Fruit fly (Drosophila melanogaster) whole organism, embryonic: ENCODE measurements around the gene odd.
A peak's percentile ranks its signal among the peaks of the same experiment; 100 is the strongest.

Experiments used
- B-H2 ChIP-seq: fragments of 200-800 bp; sonication (Bioruptor generic); optimal IDR thresholded peaks from 2 replicates; lab custom pipeline; 2018; ENCODE audit warnings: missing biosample characterization, mild to moderate bottlenecking, missing genetic modification characterization
- Bdp1 ChIP-seq: fragments of 200-800 bp; sonication (Bioruptor generic); optimal IDR thresholded peaks from 3 replicates; lab custom pipeline; 2016; ENCODE audit warnings: missing biosample characterization, missing genetic modification characterization
- Blimp-1 ChIP-seq: fragments of 200-800 bp; sonication (Bioruptor generic); optimal IDR thresholded peaks from 3 replicates; lab custom pipeline; 2018; ENCODE audit warnings: missing biosample characterization, missing genetic modification characterization, mild to moderate bottlenecking, moderate library complexity, missing genetic modification reagents
- CG1024 ChIP-seq: fragments of 200-800 bp; sonication (Bioruptor generic); IDR thresholded peaks from 2 replicates; pipeline ENCODE4 v1.3.6; 2022; ENCODE audit warnings: missing biosample characterization, missing genetic modification characterization
- CG11093 ChIP-seq: fragments of 200-800 bp; sonication (Bioruptor generic); IDR thresholded peaks from 3 replicates; pipeline ENCODE4 v1.3.6; 2022; ENCODE audit warnings: missing biosample characterization, missing genetic modification characterization
- CG11247 ChIP-seq: fragments of 200-800 bp; sonication (Bioruptor generic); IDR thresholded peaks from 2 replicates; pipeline ENCODE4 v1.3.6; 2022; ENCODE audit warnings: missing biosample characterization, missing genetic modification characterization
- CG12391 ChIP-seq: fragments of 200-800 bp; sonication (Bioruptor generic); optimal IDR thresholded peaks from 3 replicates; lab custom pipeline; 2018; ENCODE audit warnings: missing biosample characterization, mild to moderate bottlenecking, missing genetic modification characterization, moderate library complexity
- CG14014 ChIP-seq: fragments of 200-800 bp; sonication (Bioruptor generic); IDR thresholded peaks from 2 replicates; pipeline ENCODE4 v1.3.6; 2022; ENCODE audit warnings: missing biosample characterization, missing genetic modification characterization
- CG14710 ChIP-seq: fragments of 200-800 bp; sonication (Bioruptor generic); optimal IDR thresholded peaks from 3 replicates; lab custom pipeline; 2019; ENCODE audit warnings: missing biosample characterization, mild to moderate bottlenecking, missing genetic modification characterization, moderate library complexity
- CG16815 ChIP-seq: fragments of 200-800 bp; sonication (Bioruptor generic); optimal IDR thresholded peaks from 3 replicates; lab custom pipeline; 2017; ENCODE audit warnings: missing biosample characterization, mild to moderate bottlenecking, missing genetic modification characterization
- CG17186 ChIP-seq: fragments of 200-800 bp; sonication (Bioruptor generic); optimal IDR thresholded peaks from 3 replicates; lab custom pipeline; 2017; ENCODE audit warnings: missing biosample characterization, missing genetic modification reagents, missing genetic modification characterization
- CG17328 ChIP-seq: fragments of 200-800 bp; sonication (Bioruptor generic); IDR thresholded peaks from 2 replicates; pipeline ENCODE4 v1.3.6; 2022; ENCODE audit warnings: missing biosample characterization, missing genetic modification characterization
- CG17829 ChIP-seq: fragments of 200-800 bp; optimal IDR thresholded peaks from 2 replicates; lab custom pipeline; 2019; ENCODE audit warnings: missing biosample characterization, mild to moderate bottlenecking, missing genetic modification characterization, moderate library complexity
- CG18619 ChIP-seq: fragments of 200-800 bp; sonication (Bioruptor generic); optimal IDR thresholded peaks from 3 replicates; lab custom pipeline; 2017; ENCODE audit warnings: missing biosample characterization, mild to moderate bottlenecking, missing genetic modification characterization
- CG2712 ChIP-seq: fragments of 200-800 bp; optimal IDR thresholded peaks from 3 replicates; lab custom pipeline; 2019; ENCODE audit warnings: missing biosample characterization, mild to moderate bottlenecking, missing genetic modification characterization, moderate library complexity
- CG31388 ChIP-seq: fragments of 200-800 bp; sonication (Bioruptor generic); optimal IDR thresholded peaks from 2 replicates; lab custom pipeline; 2016; ENCODE audit warnings: missing biosample characterization, missing genetic modification characterization
- CG31441 ChIP-seq: fragments of 200-800 bp; sonication (Bioruptor generic); IDR thresholded peaks from 2 replicates; pipeline ENCODE4 v1.3.6; 2022; ENCODE audit warnings: missing biosample characterization, missing genetic modification characterization
- CG33213 ChIP-seq: fragments of 200-800 bp; sonication (Bioruptor generic); optimal IDR thresholded peaks from 3 replicates; lab custom pipeline; 2016; ENCODE audit warnings: missing biosample characterization, missing genetic modification characterization
- CG34422 ChIP-seq: fragments of 200-800 bp; sonication (Bioruptor generic); IDR thresholded peaks from 3 replicates; pipeline ENCODE4 v1.3.6; 2022; ENCODE audit warnings: missing biosample characterization, missing genetic modification characterization
- CG4707 ChIP-seq: fragments of 200-800 bp; sonication (Bioruptor generic); optimal IDR thresholded peaks from 2 replicates; lab custom pipeline; 2018; ENCODE audit warnings: missing biosample characterization, mild to moderate bottlenecking, missing genetic modification characterization, moderate library complexity
- CG6654 ChIP-seq: fragments of 200-800 bp; sonication (Bioruptor generic); optimal IDR thresholded peaks from 2 replicates; lab custom pipeline; 2017; ENCODE audit warnings: missing biosample characterization, mild to moderate bottlenecking, missing genetic modification characterization
- CG6813 ChIP-seq: fragments of 200-800 bp; sonication (Bioruptor generic); optimal IDR thresholded peaks from 2 replicates; lab custom pipeline; 2017; ENCODE audit warnings: missing biosample characterization, missing genetic modification characterization, mild to moderate bottlenecking, moderate library complexity, missing genetic modification reagents
- CG7271 ChIP-seq: fragments of 200-800 bp; sonication (Bioruptor generic); optimal IDR thresholded peaks from 2 replicates; lab custom pipeline; 2018; ENCODE audit warnings: missing biosample characterization, mild to moderate bottlenecking, missing genetic modification characterization, moderate library complexity
- CG9727 ChIP-seq: fragments of 200-800 bp; sonication (Bioruptor generic); optimal IDR thresholded peaks from 3 replicates; lab custom pipeline; 2017; ENCODE audit warnings: missing biosample characterization, mild to moderate bottlenecking, missing genetic modification characterization
- Camta ChIP-seq: fragments of 200-800 bp; sonication (Bioruptor generic); optimal IDR thresholded peaks from 2 replicates; lab custom pipeline; 2016; ENCODE audit warnings: missing biosample characterization, missing genetic modification characterization
- CkIIα-i1 ChIP-seq: fragments of 200-800 bp; sonication (Bioruptor generic); IDR thresholded peaks from 2 replicates; pipeline ENCODE4 v1.3.6; 2022; ENCODE audit warnings: missing biosample characterization, missing genetic modification characterization
- Deaf1 ChIP-seq: fragments of 200-800 bp; optimal IDR thresholded peaks from 3 replicates; lab custom pipeline; 2019; ENCODE audit warnings: missing biosample characterization, mild to moderate bottlenecking, missing genetic modification characterization, moderate library complexity
- Drgx ChIP-seq: fragments of 200-800 bp; sonication (Bioruptor generic); IDR thresholded peaks from 2 replicates; pipeline ENCODE4 v1.3.6; 2022; ENCODE audit warnings: missing biosample characterization, missing genetic modification characterization
- Ets65A ChIP-seq: fragments of 200-800 bp; sonication (Bioruptor generic); peaks from one replicate; lab custom pipeline; 2016; ENCODE audit warnings: missing biosample characterization, missing genetic modification characterization
- GATAe ChIP-seq: fragments of 200-800 bp; sonication (Bioruptor generic); conservative IDR thresholded peaks from 2 replicates; pipeline ENCODE4 v1.3.6; 2022; ENCODE audit warnings: missing biosample characterization, missing genetic modification characterization
- Lim3 ChIP-seq: fragments of 200-800 bp; sonication (Bioruptor generic); IDR thresholded peaks from 2 replicates; pipeline ENCODE4 v1.3.6; 2022; ENCODE audit warnings: missing biosample characterization, missing genetic modification characterization
- Med ChIP-seq: fragments of 200-800 bp; sonication (Bioruptor generic); peaks from one replicate; lab custom pipeline; 2016; ENCODE audit warnings: missing biosample characterization, missing genetic modification characterization, mild to moderate bottlenecking, inconsistent platforms, moderate library complexity
- Sry-β ChIP-seq: fragments of 200-800 bp; sonication (Bioruptor generic); optimal IDR thresholded peaks from 2 replicates; lab custom pipeline; 2018; ENCODE audit warnings: missing biosample characterization, mild to moderate bottlenecking, missing genetic modification characterization, moderate library complexity
- Stat92E ChIP-seq, 3 experiments: fragments of >200 bp in 2 of 3; fragments of 200-800 bp in 1 of 3; sonication (Bioruptor generic) in 1 of 3; optimal IDR thresholded peaks; 2 replicates each; lab custom pipeline; 2017 to 2019; ENCODE audit warnings: missing biosample characterization in 3 of 3, missing genetic modification characterization in 3 of 3, mild to moderate bottlenecking in 1 of 3, moderate library complexity in 1 of 3
- ara ChIP-seq: fragments of 200-800 bp; sonication (Bioruptor generic); IDR thresholded peaks from 2 replicates; pipeline ENCODE4 v1.3.6; 2022; ENCODE audit warnings: missing biosample characterization, missing genetic modification characterization
- ase ChIP-seq: fragments of 200-800 bp; sonication (Bioruptor generic); IDR thresholded peaks from 3 replicates; pipeline ENCODE4 v1.3.6; 2022; ENCODE audit warnings: missing biosample characterization, missing genetic modification characterization
- btn ChIP-seq: fragments of 200-800 bp; sonication (Bioruptor generic); optimal IDR thresholded peaks from 2 replicates; lab custom pipeline; 2016; ENCODE audit warnings: missing biosample characterization, missing genetic modification characterization
- disco-r ChIP-seq: fragments of 200-800 bp; sonication (Bioruptor generic); optimal IDR thresholded peaks from 2 replicates; lab custom pipeline; 2016; ENCODE audit warnings: missing biosample characterization, missing genetic modification characterization
- jigr1 ChIP-seq: fragments of 200-800 bp; sonication (Bioruptor generic); IDR thresholded peaks from 3 replicates; pipeline ENCODE4 v1.3.6; 2022; ENCODE audit warnings: missing biosample characterization, missing genetic modification characterization
- ken ChIP-seq: fragments of 200-800 bp; sonication (Bioruptor generic); IDR thresholded peaks from 3 replicates; pipeline ENCODE4 v1.3.6; 2022; ENCODE audit warnings: missing biosample characterization, missing genetic modification characterization
- luna ChIP-seq: fragments of 200-800 bp; sonication (Bioruptor generic); optimal IDR thresholded peaks from 2 replicates; lab custom pipeline; 2016; ENCODE audit warnings: missing biosample characterization, missing genetic modification characterization
- maf-S ChIP-seq: fragments of 200-800 bp; sonication (Bioruptor generic); optimal IDR thresholded peaks from 2 replicates; lab custom pipeline; 2016; ENCODE audit warnings: missing biosample characterization, missing genetic modification characterization
- mirr ChIP-seq: fragments of 200-800 bp; sonication (Bioruptor generic); optimal IDR thresholded peaks from 3 replicates; lab custom pipeline; 2018; ENCODE audit warnings: missing biosample characterization, mild to moderate bottlenecking, missing genetic modification characterization
- p53 ChIP-seq: fragments of 200-800 bp; sonication (Bioruptor generic); optimal IDR thresholded peaks from 2 replicates; lab custom pipeline; 2016; ENCODE audit warnings: missing biosample characterization, missing genetic modification characterization
- pfk ChIP-seq: fragments of 200-800 bp; sonication (Bioruptor generic); optimal IDR thresholded peaks from 2 replicates; lab custom pipeline; 2018; ENCODE audit warnings: missing biosample characterization, mild to moderate bottlenecking, missing genetic modification characterization, moderate library complexity
- phol ChIP-seq: fragments of 200-800 bp; sonication (Bioruptor generic); optimal IDR thresholded peaks from 3 replicates; lab custom pipeline; 2018; ENCODE audit warnings: missing biosample characterization, mild to moderate bottlenecking, missing genetic modification characterization, moderate library complexity
- row ChIP-seq: fragments of 200-800 bp; sonication (Bioruptor generic); IDR thresholded peaks from 3 replicates; pipeline ENCODE4 v1.3.6; 2022; ENCODE audit warnings: missing biosample characterization, missing genetic modification characterization
- sd ChIP-seq: fragments of 200-800 bp; sonication (Bioruptor generic); optimal IDR thresholded peaks from 3 replicates; lab custom pipeline; 2018; ENCODE audit warnings: missing biosample characterization, mild to moderate bottlenecking, missing genetic modification characterization, moderate library complexity
- stwl ChIP-seq: fragments of 200-800 bp; sonication (Bioruptor generic); optimal IDR thresholded peaks from 3 replicates; lab custom pipeline; 2018; ENCODE audit warnings: missing biosample characterization, mild to moderate bottlenecking, missing genetic modification characterization, moderate library complexity
- tgo ChIP-seq: fragments of 200-800 bp; sonication (Bioruptor generic); IDR thresholded peaks from 3 replicates; pipeline ENCODE4 v1.3.6; 2022; ENCODE audit warnings: missing biosample characterization, missing genetic modification characterization

Gene odd

dm6 chr2L:3575679-3576442, 30.7 kb downstream of the odd start, which contains the start of gene CG43815 (continued):
- peak; percentile 20 for TF ChIP-seq Ets65A (GFP tag; lab: Kevin White, UChicago)
- peak; percentile 36 for TF ChIP-seq CG14710 (tag; lab: Kevin White, UChicago)
- peak; percentile 42; the same call in 1 of the 3 replicates for TF ChIP-seq ken (GFP tag; lab: Robert Waterston, UW)
- TF ChIP-seq phol (tag; lab: Kevin White, UChicago), result peak; percentile 20
- TF ChIP-seq disco-r, result no peak
- TF ChIP-seq btn, result no peak
- 0 out of 2 replicates have a peak, but pooled peaks have one; percentile 16 for TF ChIP-seq CG31441 (GFP tag; lab: Robert Waterston, UW)
- no peak for TF ChIP-seq Camta (GFP tag; lab: Kevin White, UChicago)
- TF ChIP-seq p53 (GFP tag; lab: Kevin White, UChicago), result no peak
- TF ChIP-seq Deaf1 (tag; lab: Kevin White, UChicago), result no peak
- no peak for TF ChIP-seq CG14014 (GFP tag; lab: Robert Waterston, UW)
- TF ChIP-seq maf-S (GFP tag; lab: Kevin White, UChicago), result no peak
- no peak for TF ChIP-seq Bdp1 (GFP tag; lab: Kevin White, UChicago)
- TF ChIP-seq CG17186 (GFP tag; lab: Kevin White, UChicago), result no peak
- TF ChIP-seq Stat92E (GFP tag; optimal IDR thresholded peaks at IDR 0.05; lab: Kevin White, UChicago), result no peak
- no peak for TF ChIP-seq CG31388 (GFP tag; lab: Kevin White, UChicago)
- no peak for TF ChIP-seq stwl (tag; lab: Kevin White, UChicago)
- TF ChIP-seq CG17328 (GFP tag; lab: Robert Waterston, UW), result peak; percentile 37; the same call in 1 of the 2 replicates
- TF ChIP-seq CG17829, result no peak
- TF ChIP-seq ara (GFP tag; lab: Robert Waterston, UW), result no peak
- TF ChIP-seq tgo (GFP tag; lab: Robert Waterston, UW), result no peak
- TF ChIP-seq CkIIα-i1 (GFP tag; lab: Robert Waterston, UW), result no peak
- TF ChIP-seq CG16815, result no peak
- peak; percentile 18 for TF ChIP-seq CG6813 (GFP tag; lab: Kevin White, UChicago)
- TF ChIP-seq ase (GFP tag; lab: Robert Waterston, UW), result no peak
- no peak for TF ChIP-seq Sry-β
- TF ChIP-seq mirr, result no peak
- no peak for TF ChIP-seq CG4707 (GFP tag; lab: Kevin White, UChicago)
- TF ChIP-seq CG11093, result no peak
- peak; percentile 31 for TF ChIP-seq CG9727
- no peak for TF ChIP-seq GATAe (GFP tag; lab: Robert Waterston, UW)
- no peak for TF ChIP-seq CG33213
- TF ChIP-seq B-H2, result no peak
- no peak for TF ChIP-seq pfk (GFP tag; lab: Kevin White, UChicago)
- no peak for TF ChIP-seq CG11247 (GFP tag; lab: Robert Waterston, UW)
- no peak for TF ChIP-seq CG18619
- TF ChIP-seq luna, result no peak
- no peak for TF ChIP-seq Drgx (GFP tag; lab: Robert Waterston, UW)
- peak; percentile 9 for TF ChIP-seq Blimp-1 (GFP tag; lab: Kevin White, UChicago)
- TF ChIP-seq Med (GFP tag; lab: Kevin White, UChicago), result peak; percentile 59
- TF ChIP-seq CG6654 (GFP tag; lab: Kevin White, UChicago), result no peak
- no peak for TF ChIP-seq sd
- TF ChIP-seq row (GFP tag; lab: Robert Waterston, UW), result no peak
- TF ChIP-seq CG1024, result no peak
- TF ChIP-seq CG34422 (GFP tag; lab: Robert Waterston, UW), result no peak
- no peak for TF ChIP-seq jigr1 (GFP tag; lab: Robert Waterston, UW)
- TF ChIP-seq Lim3, result no peak
- TF ChIP-seq CG2712 (tag; lab: Kevin White, UChicago), result peak; percentile 31
- TF ChIP-seq CG12391 (tag; lab: Kevin White, UChicago), result peak; percentile 17
- no peak for TF ChIP-seq CG7271 (tag; lab: Kevin White, UChicago)
